Fruit fly (Drosophila melanogaster) whole organism, prepupa: Measurements from ENCODE around the gene RIOK1.

Experiments used
- Blimp-1 ChIP-seq: fragments of 200-800 bp; sonication (Bioruptor generic); optimal IDR thresholded peaks from 3 replicates; lab custom pipeline; 2017; ENCODE audit warnings: missing biosample characterization, missing genetic modification characterization, mild to moderate bottlenecking, moderate library complexity, missing genetic modification reagents
- CG11294 ChIP-seq: fragments of 200-800 bp; sonication (Bioruptor generic); IDR thresholded peaks from 2 replicates; pipeline ENCODE4 v1.3.6; 2022; ENCODE audit warnings: missing biosample characterization, missing genetic modification characterization
- CG11762 ChIP-seq: fragments of 200-800 bp; sonication (Bioruptor generic); optimal IDR thresholded peaks from 3 replicates; lab custom pipeline; 2016; ENCODE audit warnings: missing biosample characterization, missing genetic modification characterization; ENCODE audit not compliant: insufficient read depth
- CG11902 ChIP-seq: fragments of 200-800 bp; sonication (Bioruptor generic); optimal IDR thresholded peaks from 3 replicates; lab custom pipeline; 2016; ENCODE audit warnings: missing biosample characterization, missing genetic modification characterization
- CG15336 ChIP-seq: fragments of 200-800 bp; sonication (Bioruptor generic); IDR thresholded peaks from 2 replicates; pipeline ENCODE4 v1.3.6; 2022; ENCODE audit warnings: missing biosample characterization, missing genetic modification characterization
- CG1621 ChIP-seq: fragments of 200-800 bp; sonication (Bioruptor generic); optimal IDR thresholded peaks from 3 replicates; lab custom pipeline; 2018; ENCODE audit warnings: missing biosample characterization, mild to moderate bottlenecking, missing genetic modification characterization
- CG3032 ChIP-seq: fragments of 200-800 bp; optimal IDR thresholded peaks from 2 replicates; lab custom pipeline; 2019; ENCODE audit warnings: missing biosample characterization, mild to moderate bottlenecking, missing genetic modification characterization, moderate library complexity
- CG31627 ChIP-seq: fragments of 200-800 bp; sonication (Bioruptor generic); optimal IDR thresholded peaks from 3 replicates; lab custom pipeline; 2016; ENCODE audit warnings: missing biosample characterization, missing genetic modification characterization
- CG34406 ChIP-seq: fragments of 200-800 bp; sonication (Bioruptor generic); optimal IDR thresholded peaks from 3 replicates; lab custom pipeline; 2016; ENCODE audit warnings: missing biosample characterization, missing genetic modification characterization
- CG3919 ChIP-seq: fragments of 200-800 bp; sonication (Bioruptor generic); optimal IDR thresholded peaks from 3 replicates; lab custom pipeline; 2016; ENCODE audit warnings: missing biosample characterization, missing genetic modification characterization
- CG4318 ChIP-seq: fragments of 200-800 bp; sonication (Bioruptor generic); optimal IDR thresholded peaks from 3 replicates; lab custom pipeline; 2017; ENCODE audit warnings: missing biosample characterization, mild to moderate bottlenecking, missing genetic modification characterization
- CG6163 ChIP-seq: fragments of 200-800 bp; sonication (Bioruptor generic); IDR thresholded peaks from 3 replicates; pipeline ENCODE4 v1.3.6; 2022; ENCODE audit warnings: missing biosample characterization, missing genetic modification characterization
- CG6276 ChIP-seq: fragments of 200-800 bp; sonication (Bioruptor generic); optimal IDR thresholded peaks from 2 replicates; lab custom pipeline; 2017; ENCODE audit warnings: missing biosample characterization, mild to moderate bottlenecking, missing genetic modification characterization
- CG8319 ChIP-seq: fragments of 200-800 bp; sonication (Bioruptor generic); optimal IDR thresholded peaks from 3 replicates; lab custom pipeline; 2016; ENCODE audit warnings: missing biosample characterization, missing genetic modification characterization
- CG8632 ChIP-seq: fragments of 200-800 bp; sonication (Bioruptor generic); optimal IDR thresholded peaks from 3 replicates; lab custom pipeline; 2016; ENCODE audit warnings: missing biosample characterization, missing genetic modification characterization
- Eip75B ChIP-seq: fragments of 200-800 bp; sonication (Bioruptor generic); optimal IDR thresholded peaks from 3 replicates; lab custom pipeline; 2016; ENCODE audit warnings: missing biosample characterization, missing genetic modification characterization
- Eip78C ChIP-seq: fragments of 200-800 bp; sonication (Bioruptor generic); peaks from one replicate; lab custom pipeline; 2016; ENCODE audit warnings: missing biosample characterization, missing genetic modification characterization
- Eip93F ChIP-seq: fragments of 200-800 bp; sonication (Bioruptor generic); optimal IDR thresholded peaks from 2 replicates; lab custom pipeline; 2016; ENCODE audit warnings: missing biosample characterization, mild to moderate bottlenecking, missing genetic modification characterization
- Ets21C ChIP-seq: fragments of 200-800 bp; sonication (Bioruptor generic); optimal IDR thresholded peaks from 3 replicates; lab custom pipeline; 2016; ENCODE audit warnings: missing biosample characterization, missing genetic modification characterization
- OdsH ChIP-seq: fragments of 200-800 bp; sonication (Bioruptor generic); optimal IDR thresholded peaks from 3 replicates; lab custom pipeline; 2016; ENCODE audit warnings: missing biosample characterization, missing genetic modification characterization
- Smox ChIP-seq: fragments of 200-800 bp; sonication (Bioruptor generic); optimal IDR thresholded peaks from 3 replicates; lab custom pipeline; 2016; ENCODE audit warnings: missing biosample characterization, missing genetic modification characterization
- Sox102F ChIP-seq: fragments of 200-800 bp; sonication (Bioruptor generic); optimal IDR thresholded peaks from 2 replicates; lab custom pipeline; 2016; ENCODE audit warnings: missing biosample characterization, mild to moderate bottlenecking, missing genetic modification characterization
- Sox14 ChIP-seq: fragments of 200-800 bp; sonication (Bioruptor generic); optimal IDR thresholded peaks from 3 replicates; lab custom pipeline; 2016; ENCODE audit warnings: missing biosample characterization, missing genetic modification characterization
- achi ChIP-seq: fragments of 200-800 bp; sonication (Bioruptor generic); optimal IDR thresholded peaks from 3 replicates; lab custom pipeline; 2016; ENCODE audit warnings: missing biosample characterization, missing genetic modification characterization
- acj6 ChIP-seq: fragments of 200-800 bp; sonication (Bioruptor generic); optimal IDR thresholded peaks from 3 replicates; lab custom pipeline; 2016; ENCODE audit warnings: missing biosample characterization, missing genetic modification characterization
- cyc ChIP-seq: fragments of 200-800 bp; sonication (Bioruptor generic); optimal IDR thresholded peaks from 3 replicates; lab custom pipeline; 2016; ENCODE audit warnings: missing biosample characterization, missing genetic modification characterization
- dac ChIP-seq: fragments of 200-800 bp; sonication (Bioruptor generic); optimal IDR thresholded peaks from 2 replicates; lab custom pipeline; 2017; ENCODE audit warnings: missing biosample characterization, mild to moderate bottlenecking, missing genetic modification characterization
- dsx ChIP-seq: fragments of 200-800 bp; optimal IDR thresholded peaks from 3 replicates; lab custom pipeline; 2019; ENCODE audit warnings: missing biosample characterization, mild to moderate bottlenecking, missing genetic modification characterization, moderate library complexity; ENCODE audit not compliant: poor library complexity, severe bottlenecking
- esn ChIP-seq: fragments of 200-800 bp; sonication (Bioruptor generic); optimal IDR thresholded peaks from 2 replicates; lab custom pipeline; 2016; ENCODE audit warnings: missing biosample characterization, mild to moderate bottlenecking, missing genetic modification characterization, moderate library complexity
- fd59A ChIP-seq: fragments of 200-800 bp; sonication (Bioruptor generic); optimal IDR thresholded peaks from 2 replicates; lab custom pipeline; 2017; ENCODE audit warnings: missing biosample characterization, mild to moderate bottlenecking, missing genetic modification characterization, missing genetic modification reagents
- fd85E ChIP-seq: fragments of 200-800 bp; sonication (Bioruptor generic); optimal IDR thresholded peaks from 3 replicates; lab custom pipeline; 2016; ENCODE audit warnings: missing biosample characterization, missing genetic modification characterization
- fkh ChIP-seq: fragments of 200-800 bp; sonication (Bioruptor generic); optimal IDR thresholded peaks from 3 replicates; lab custom pipeline; 2017; ENCODE audit warnings: missing biosample characterization, mild to moderate bottlenecking, missing genetic modification characterization, moderate library complexity
- net ChIP-seq: fragments of 200-800 bp; sonication (Bioruptor generic); optimal IDR thresholded peaks from 3 replicates; lab custom pipeline; 2016; ENCODE audit warnings: missing biosample characterization, missing genetic modification characterization
- salr ChIP-seq, 2 experiments: fragments of 200-800 bp; sonication (Bioruptor generic); optimal IDR thresholded peaks; 3 replicates each; lab custom pipeline; 2016 to 2018; ENCODE audit warnings: missing biosample characterization in 2 of 2, missing genetic modification characterization in 2 of 2, mild to moderate bottlenecking in 1 of 2
- ss ChIP-seq, 2 experiments: fragments of 200-800 bp; sonication (Bioruptor generic); optimal IDR thresholded peaks; 2 replicates in 1 of 2; 3 replicates in 1 of 2; lab custom pipeline; 2017 to 2018; ENCODE audit warnings: mild to moderate bottlenecking in 2 of 2, missing biosample characterization in 2 of 2, missing genetic modification characterization in 2 of 2, moderate library complexity in 1 of 2
- svp ChIP-seq: fragments of 200-800 bp; sonication (Bioruptor generic); peaks from one replicate; lab custom pipeline; 2016; ENCODE audit warnings: missing biosample characterization, missing genetic modification characterization
- topi ChIP-seq: fragments of 200-800 bp; sonication (Bioruptor generic); optimal IDR thresholded peaks from 3 replicates; lab custom pipeline; 2016; ENCODE audit warnings: missing biosample characterization, missing genetic modification characterization

Gene RIOK1

dm6 chr3L:11622750-11623149, 25.5 kb downstream of the RIOK1 start:
- TF ChIP-seq CG3919 (no peak), CG34406 (GFP tag; lab: Kevin White, UChicago) (no peak), CG6163 (GFP tag; lab: Robert Waterston, UW) (no peak), CG8632 (GFP tag; lab: Kevin White, UChicago) (no peak), ss (GFP tag; optimal IDR thresholded peaks at IDR 0.05; lab: Kevin White, UChicago) (no peak), esn (GFP tag; lab: Kevin White, UChicago) (no peak), CG11902 (GFP tag; lab: Kevin White, UChicago) (no peak)

- TF ChIP-seq cyc = no peak
- TF ChIP-seq CG4318 (GFP tag; lab: Kevin White, UChicago) = no peak
- no peak for TF ChIP-seq salr (GFP tag; optimal IDR thresholded peaks at IDR 0.05; lab: Kevin White, UChicago)
- TF ChIP-seq svp (GFP tag; lab: Kevin White, UChicago) = no peak
- no peak for TF ChIP-seq topi (GFP tag; lab: Kevin White, UChicago)
Observed at dm6 chr3L:11620001-11620400, 28.3 kb downstream of the RIOK1 start, which contains the start of gene Muc68Ca. Muc68Ca (minus strand) TSS chr3L:11620101.

- TF ChIP-seq fkh (GFP tag; lab: Kevin White, UChicago) = peak; percentile 5
- TF ChIP-seq CG3919 = no peak
- TF ChIP-seq Smox (GFP tag; lab: Kevin White, UChicago) = no peak
- no peak for TF ChIP-seq dac
Observed at dm6 chr3L:11609835-11610234, 38.4 kb downstream of the RIOK1 start, which contains the start of gene CG42832. CG42832 (plus strand) TSS chr3L:11610135.

dm6 chr3L:11609153-11609809, 39.0 kb downstream of the RIOK1 start, which contains the start of gene Duba:
Duba (minus strand) TSS chr3L:11609465.
- TF ChIP-seq CG3032 (tag; lab: Kevin White, UChicago) = no peak
- no peak for TF ChIP-seq net
- peak; percentile 99 for TF ChIP-seq CG1621
- TF ChIP-seq achi = no peak
- no peak for TF ChIP-seq salr (GFP tag; optimal IDR thresholded peaks at IDR 0.05; lab: Kevin White, UChicago)
- no peak for TF ChIP-seq Ets21C (GFP tag; lab: Kevin White, UChicago)
- no peak for TF ChIP-seq dsx
- no peak for TF ChIP-seq fd59A
- no peak for TF ChIP-seq Sox102F (GFP tag; lab: Kevin White, UChicago)
- TF ChIP-seq CG8319 (GFP tag; lab: Kevin White, UChicago) = no peak
- TF ChIP-seq CG11294 (GFP tag; lab: Robert Waterston, UW) = no peak
- peak in 1 of 2 experiments; percentile 38 for TF ChIP-seq ss (GFP tag; optimal IDR thresholded peaks at IDR 0.05; lab: Kevin White, UChicago)
- no peak for TF ChIP-seq CG6276
- TF ChIP-seq Eip78C (GFP tag; lab: Kevin White, UChicago) = peak; percentile 71
- no peak for TF ChIP-seq Smox (GFP tag; lab: Kevin White, UChicago)
- no peak for TF ChIP-seq CG34406 (GFP tag; lab: Kevin White, UChicago)
- no peak for TF ChIP-seq topi (GFP tag; lab: Kevin White, UChicago)
- TF ChIP-seq Sox14 = peak; percentile 9
- TF ChIP-seq esn (GFP tag; lab: Kevin White, UChicago) = no peak
- no peak for TF ChIP-seq Eip93F (GFP tag; lab: Kevin White, UChicago)
- no peak; the same call in 2 of the 3 replicates for TF ChIP-seq CG6163 (GFP tag; lab: Robert Waterston, UW)
- no peak for TF ChIP-seq CG31627 (GFP tag; lab: Kevin White, UChicago)
- no peak for TF ChIP-seq CG11762
- no peak for TF ChIP-seq Eip75B (GFP tag; lab: Kevin White, UChicago)
- TF ChIP-seq CG3919 = no peak
- no peak for TF ChIP-seq Blimp-1 (GFP tag; lab: Kevin White, UChicago)
- TF ChIP-seq acj6 (GFP tag; lab: Kevin White, UChicago) = no peak
- TF ChIP-seq OdsH (GFP tag; lab: Kevin White, UChicago) = no peak
- no peak for TF ChIP-seq fd85E (GFP tag; lab: Kevin White, UChicago)
- 0 out of 2 replicates have a peak, but pooled peaks have one; percentile 44 for TF ChIP-seq CG15336 (GFP tag; lab: Robert Waterston, UW)
